Fruit fly (Drosophila melanogaster) whole organism, embryonic: Measurements from ENCODE around the gene bmm.

ENCODE experiments used
- Atf3 ChIP-seq: fragments of 200-800 bp; sonication (Bioruptor generic); optimal IDR thresholded peaks from 3 replicates; lab custom pipeline; 2016; ENCODE audit warnings: missing biosample characterization, missing genetic modification characterization
- B-H2 ChIP-seq: fragments of 200-800 bp; sonication (Bioruptor generic); optimal IDR thresholded peaks from 2 replicates; lab custom pipeline; 2018; ENCODE audit warnings: missing biosample characterization, mild to moderate bottlenecking, missing genetic modification characterization
- CG11085 ChIP-seq: fragments of 200-800 bp; sonication (Bioruptor generic); IDR thresholded peaks from 2 replicates; pipeline ENCODE4 v1.3.6; 2022; ENCODE audit warnings: missing biosample characterization, missing genetic modification characterization
- CG11723 ChIP-seq: fragments of 200-800 bp; sonication (Bioruptor generic); optimal IDR thresholded peaks from 2 replicates; lab custom pipeline; 2017; ENCODE audit warnings: missing biosample characterization, mild to moderate bottlenecking, missing genetic modification characterization
- CG12104 ChIP-seq: fragments of 200-800 bp; sonication (Bioruptor generic); optimal IDR thresholded peaks from 3 replicates; lab custom pipeline; 2016; ENCODE audit warnings: missing biosample characterization, missing genetic modification characterization
- CG15011 ChIP-seq: fragments of 200-800 bp; sonication (Bioruptor generic); optimal IDR thresholded peaks from 3 replicates; lab custom pipeline; 2018; ENCODE audit warnings: missing biosample characterization, mild to moderate bottlenecking, missing genetic modification characterization
- CG15073 ChIP-seq: fragments of 200-800 bp; sonication (Bioruptor generic); optimal IDR thresholded peaks from 2 replicates; lab custom pipeline; 2016; ENCODE audit warnings: missing biosample characterization, missing genetic modification characterization
- CG16815 ChIP-seq: fragments of 200-800 bp; sonication (Bioruptor generic); optimal IDR thresholded peaks from 3 replicates; lab custom pipeline; 2017; ENCODE audit warnings: missing biosample characterization, mild to moderate bottlenecking, missing genetic modification characterization
- CG1792 ChIP-seq: fragments of 200-800 bp; sonication (Bioruptor generic); optimal IDR thresholded peaks from 2 replicates; lab custom pipeline; 2016; ENCODE audit warnings: missing biosample characterization, missing genetic modification characterization
- CG31224 ChIP-seq: fragments of 200-800 bp; sonication (Bioruptor generic); IDR thresholded peaks from 2 replicates; pipeline ENCODE4 v1.3.6; 2022; ENCODE audit warnings: missing biosample characterization, missing genetic modification characterization
- CG31441 ChIP-seq: fragments of 200-800 bp; sonication (Bioruptor generic); IDR thresholded peaks from 2 replicates; pipeline ENCODE4 v1.3.6; 2022; ENCODE audit warnings: missing biosample characterization, missing genetic modification characterization
- CG32772 ChIP-seq: fragments of 200-800 bp; sonication (Bioruptor generic); IDR thresholded peaks from 2 replicates; pipeline ENCODE4 v1.3.6; 2022; ENCODE audit warnings: missing biosample characterization, missing genetic modification characterization
- CG3407 ChIP-seq: fragments of 200-800 bp; sonication (Bioruptor generic); optimal IDR thresholded peaks from 2 replicates; lab custom pipeline; 2018; ENCODE audit warnings: missing biosample characterization, mild to moderate bottlenecking, missing genetic modification characterization
- CG3838 ChIP-seq: fragments of 200-800 bp; sonication (Bioruptor generic); optimal IDR thresholded peaks from 3 replicates; lab custom pipeline; 2016; ENCODE audit warnings: missing biosample characterization, missing genetic modification characterization
- CG4707 ChIP-seq: fragments of 200-800 bp; sonication (Bioruptor generic); optimal IDR thresholded peaks from 2 replicates; lab custom pipeline; 2018; ENCODE audit warnings: missing biosample characterization, mild to moderate bottlenecking, missing genetic modification characterization, moderate library complexity
- CG5245 ChIP-seq: fragments of 200-800 bp; sonication (Bioruptor generic); optimal IDR thresholded peaks from 3 replicates; lab custom pipeline; 2016; ENCODE audit warnings: missing biosample characterization, missing genetic modification characterization
- CG6654 ChIP-seq: fragments of 200-800 bp; sonication (Bioruptor generic); optimal IDR thresholded peaks from 2 replicates; lab custom pipeline; 2017; ENCODE audit warnings: missing biosample characterization, mild to moderate bottlenecking, missing genetic modification characterization
- CG6689 ChIP-seq: fragments of 200-800 bp; sonication (Bioruptor generic); IDR thresholded peaks from 2 replicates; pipeline ENCODE4 v1.3.6; 2022; ENCODE audit warnings: missing biosample characterization, missing genetic modification characterization
- CG6854 ChIP-seq: fragments of 200-800 bp; sonication (Bioruptor generic); optimal IDR thresholded peaks from 3 replicates; lab custom pipeline; 2017; ENCODE audit warnings: missing biosample characterization, mild to moderate bottlenecking, missing genetic modification characterization
- CG8944 ChIP-seq: fragments of 200-800 bp; sonication (Bioruptor generic); optimal IDR thresholded peaks from 3 replicates; lab custom pipeline; 2016; ENCODE audit warnings: missing biosample characterization, missing genetic modification characterization
- CG9437 ChIP-seq: fragments of 200-800 bp; sonication (Bioruptor generic); optimal IDR thresholded peaks from 2 replicates; lab custom pipeline; 2018; ENCODE audit warnings: missing biosample characterization, mild to moderate bottlenecking, missing genetic modification characterization
- Dfd ChIP-seq, 2 experiments: fragments of >200 bp; optimal IDR thresholded peaks; 2 replicates each; lab custom pipeline; 2017; ENCODE audit warnings: missing biosample characterization in 2 of 2, missing genetic modification characterization in 2 of 2
- Doc2 ChIP-seq: fragments of 200-800 bp; sonication (Bioruptor generic); IDR thresholded peaks from 2 replicates; pipeline ENCODE4 v1.3.6; 2022; ENCODE audit warnings: missing biosample characterization, missing genetic modification characterization
- Doc3 ChIP-seq: fragments of 200-800 bp; sonication (Bioruptor generic); IDR thresholded peaks from 3 replicates; pipeline ENCODE4 v1.3.6; 2022; ENCODE audit warnings: missing biosample characterization, missing genetic modification characterization; ENCODE audit not compliant: partially characterized antibody
- Ets65A ChIP-seq: fragments of 200-800 bp; sonication (Bioruptor generic); peaks from one replicate; lab custom pipeline; 2016; ENCODE audit warnings: missing biosample characterization, missing genetic modification characterization
- Fer3 ChIP-seq: fragments of 200-800 bp; sonication (Bioruptor generic); optimal IDR thresholded peaks from 2 replicates; lab custom pipeline; 2018; ENCODE audit warnings: missing biosample characterization, mild to moderate bottlenecking, missing genetic modification characterization, moderate library complexity
- HLH4C ChIP-seq: fragments of 200-800 bp; sonication (Bioruptor generic); IDR thresholded peaks from 3 replicates; pipeline ENCODE4 v1.3.6; 2022; ENCODE audit warnings: missing biosample characterization, missing genetic modification characterization; ENCODE audit not compliant: partially characterized antibody
- Nf-YB ChIP-seq: fragments of 200-800 bp; sonication (Bioruptor generic); optimal IDR thresholded peaks from 3 replicates; lab custom pipeline; 2019; ENCODE audit warnings: missing biosample characterization, mild to moderate bottlenecking, missing genetic modification characterization, moderate library complexity
- Rx ChIP-seq: fragments of 200-800 bp; sonication (Bioruptor generic); IDR thresholded peaks from 2 replicates; pipeline ENCODE4 v1.3.6; 2022; ENCODE audit warnings: missing biosample characterization, missing genetic modification characterization
- Taf1 ChIP-seq: fragments of 200-800 bp; sonication (Bioruptor generic); IDR thresholded peaks from 2 replicates; pipeline ENCODE4 v1.3.6; 2022; ENCODE audit warnings: missing biosample characterization, missing genetic modification characterization
- aop ChIP-seq: fragments of 200-800 bp; sonication (Bioruptor generic); IDR thresholded peaks from 2 replicates; pipeline ENCODE4 v1.3.6; 2022; ENCODE audit warnings: missing biosample characterization, missing genetic modification characterization
- az2 ChIP-seq: fragments of 200-800 bp; sonication (Bioruptor generic); optimal IDR thresholded peaks from 3 replicates; lab custom pipeline; 2016; ENCODE audit warnings: missing biosample characterization, missing genetic modification characterization
- dan ChIP-seq: fragments of 200-800 bp; sonication (Bioruptor generic); IDR thresholded peaks from 2 replicates; pipeline ENCODE4 v1.3.6; 2022; ENCODE audit warnings: missing biosample characterization, missing genetic modification characterization
- dimm ChIP-seq: fragments of 200-800 bp; sonication (Bioruptor generic); IDR thresholded peaks from 2 replicates; pipeline ENCODE4 v1.3.6; 2022; ENCODE audit warnings: missing biosample characterization, missing genetic modification characterization
- fd3F ChIP-seq: fragments of 200-800 bp; sonication (Bioruptor generic); optimal IDR thresholded peaks from 2 replicates; lab custom pipeline; 2018; ENCODE audit warnings: missing biosample characterization, mild to moderate bottlenecking, missing genetic modification characterization, moderate library complexity
- h ChIP-seq: fragments of >200 bp; optimal IDR thresholded peaks from 2 replicates; lab custom pipeline; 2017
- ind ChIP-seq: fragments of 200-800 bp; sonication (Bioruptor generic); optimal IDR thresholded peaks from 3 replicates; lab custom pipeline; 2016; ENCODE audit warnings: missing biosample characterization, missing genetic modification characterization
- jing ChIP-seq: fragments of 200-800 bp; sonication (Bioruptor generic); optimal IDR thresholded peaks from 2 replicates; lab custom pipeline; 2018; ENCODE audit warnings: missing biosample characterization, mild to moderate bottlenecking, missing genetic modification characterization
- maf-S ChIP-seq: fragments of 200-800 bp; sonication (Bioruptor generic); optimal IDR thresholded peaks from 2 replicates; lab custom pipeline; 2016; ENCODE audit warnings: missing biosample characterization, missing genetic modification characterization
- otp ChIP-seq: fragments of 200-800 bp; sonication (Bioruptor generic); IDR thresholded peaks from 3 replicates; pipeline ENCODE4, ENCODE4 v1.3.6; 2022; ENCODE audit warnings: missing biosample characterization, missing genetic modification characterization
- pfk ChIP-seq: fragments of 200-800 bp; sonication (Bioruptor generic); optimal IDR thresholded peaks from 2 replicates; lab custom pipeline; 2018; ENCODE audit warnings: missing biosample characterization, mild to moderate bottlenecking, missing genetic modification characterization, moderate library complexity
- pros ChIP-seq: fragments of 200-800 bp; sonication (Bioruptor generic); optimal IDR thresholded peaks from 3 replicates; lab custom pipeline; 2019; ENCODE audit warnings: missing biosample characterization, mild to moderate bottlenecking, missing genetic modification characterization, moderate library complexity
- row ChIP-seq: fragments of 200-800 bp; sonication (Bioruptor generic); IDR thresholded peaks from 3 replicates; pipeline ENCODE4 v1.3.6; 2022; ENCODE audit warnings: missing biosample characterization, missing genetic modification characterization
- scrt ChIP-seq: fragments of 200-800 bp; sonication (Bioruptor generic); optimal IDR thresholded peaks from 2 replicates; lab custom pipeline; 2018; ENCODE audit warnings: missing biosample characterization, mild to moderate bottlenecking, missing genetic modification characterization, moderate library complexity
- sens-2 ChIP-seq: fragments of 200-800 bp; sonication (Bioruptor generic); IDR thresholded peaks from 2 replicates; pipeline ENCODE4 v1.3.6; 2022; ENCODE audit warnings: missing biosample characterization, missing genetic modification characterization
- tap ChIP-seq: fragments of 200-800 bp; optimal IDR thresholded peaks from 3 replicates; lab custom pipeline; 2019; ENCODE audit warnings: missing biosample characterization, mild to moderate bottlenecking, missing genetic modification characterization, moderate library complexity
- tll ChIP-seq, 2 experiments: fragments of 200-800 bp in 1 of 2; fragments of >200 bp in 1 of 2; sonication (Bioruptor generic) in 1 of 2; optimal IDR thresholded peaks; 2 replicates each; lab custom pipeline; 2017 to 2019; ENCODE audit warnings: missing biosample characterization in 2 of 2, missing genetic modification characterization in 2 of 2, mild to moderate bottlenecking in 1 of 2, moderate library complexity in 1 of 2
- twi ChIP-seq: fragments of 200-800 bp; optimal IDR thresholded peaks from 2 replicates; lab custom pipeline; 2019; ENCODE audit warnings: missing biosample characterization, mild to moderate bottlenecking, missing genetic modification characterization, moderate library complexity
- wor ChIP-seq: fragments of 200-800 bp; sonication (Bioruptor generic); IDR thresholded peaks from 2 replicates; pipeline ENCODE4 v1.3.6; 2022; ENCODE audit warnings: missing biosample characterization, missing genetic modification characterization
- zen2 ChIP-seq: fragments of 200-800 bp; sonication (Bioruptor generic); IDR thresholded peaks from 3 replicates; pipeline ENCODE4 v1.3.6; 2022; ENCODE audit warnings: missing biosample characterization, missing genetic modification characterization; ENCODE audit not compliant: partially characterized antibody

bmm gene

DNA sequence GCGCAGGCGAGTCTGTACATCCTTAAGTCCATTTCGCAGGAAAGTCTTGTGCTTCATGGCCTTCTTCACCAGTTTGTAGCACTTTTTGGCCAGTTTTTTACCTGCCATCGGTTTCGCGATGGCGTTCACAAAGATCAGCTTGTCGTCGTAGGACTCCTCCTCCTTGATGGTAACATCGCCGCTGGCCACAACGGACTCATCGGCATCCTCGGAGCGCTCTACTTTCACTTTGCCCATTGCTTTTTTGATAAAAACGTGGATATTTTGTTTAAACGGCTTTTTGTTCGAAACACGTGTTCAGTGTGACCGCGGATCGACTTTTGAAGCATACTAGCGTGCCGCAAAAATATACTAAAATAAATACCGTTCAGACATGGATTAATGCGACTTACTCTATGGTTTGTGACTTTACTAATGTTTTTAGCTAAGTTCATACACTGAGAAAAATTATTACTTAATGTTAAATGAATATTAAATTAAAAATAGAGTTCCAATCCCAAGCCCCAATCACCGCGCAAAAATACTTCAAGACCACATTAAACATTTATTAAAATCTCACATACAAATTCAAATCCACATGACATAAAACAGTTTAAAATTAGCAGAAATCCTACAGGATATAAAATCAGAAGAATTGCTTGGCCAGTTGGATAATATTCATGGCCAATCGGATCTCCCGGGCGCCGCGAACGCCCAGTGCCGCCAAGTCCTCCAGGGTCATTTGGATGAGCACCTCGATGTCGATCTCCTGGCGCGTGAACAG is 15.8 kb upstream of the bmm start, which contains the start of gene NHP2 (continued):
- no peak; the same call in 1 of the 2 replicates for TF ChIP-seq dimm (GFP tag; lab: Robert Waterston, UW)
- peak; percentile 45; the same call in 1 of the 2 replicates for TF ChIP-seq Taf1 (GFP tag; lab: Robert Waterston, UW)
- peak; percentile 40 for TF ChIP-seq CG1792 (GFP tag; lab: Kevin White, UChicago)
- no peak for TF ChIP-seq CG15073
- TF ChIP-seq B-H2 (GFP tag; lab: Kevin White, UChicago): peak; percentile 48
- peak; percentile 41 for TF ChIP-seq CG16815 (GFP tag; lab: Kevin White, UChicago)
- no peak for TF ChIP-seq zen2
- TF ChIP-seq aop (GFP tag; lab: Robert Waterston, UW): no peak
- TF ChIP-seq CG6854 (GFP tag; lab: Kevin White, UChicago): peak; percentile 70
- TF ChIP-seq scrt: no peak
- TF ChIP-seq twi (tag; lab: Kevin White, UChicago): peak; percentile 68
- TF ChIP-seq CG11723 (GFP tag; lab: Kevin White, UChicago): no peak
- peak; percentile 82; the same call in 2 of the 3 replicates for TF ChIP-seq otp (GFP tag; lab: Robert Waterston, UW)
- peak; percentile 78 for TF ChIP-seq CG5245
- TF ChIP-seq az2 (GFP tag; lab: Kevin White, UChicago): peak; percentile 81
- peak; percentile 75; the same call in 1 of the 2 replicates for TF ChIP-seq sens-2 (GFP tag; lab: Robert Waterston, UW)
- TF ChIP-seq Atf3 (GFP tag; lab: Kevin White, UChicago): peak; percentile 47
- no peak for TF ChIP-seq CG8944
- TF ChIP-seq tll (GFP tag; optimal IDR thresholded peaks at IDR 0.05; lab: Kevin White, UChicago): no peak
- no peak for TF ChIP-seq pros (GFP tag; lab: Kevin White, UChicago)
- peak; percentile 85 for TF ChIP-seq Fer3 (tag; lab: Kevin White, UChicago)
- peak; percentile 92 for TF ChIP-seq Ets65A (GFP tag; lab: Kevin White, UChicago)
- TF ChIP-seq fd3F: peak; percentile 62
- peak; percentile 92 for TF ChIP-seq CG31441
- TF ChIP-seq Doc2 (GFP tag; lab: Robert Waterston, UW): no peak
- no peak for TF ChIP-seq tap (tag; lab: Kevin White, UChicago)
- TF ChIP-seq Rx (GFP tag; lab: Robert Waterston, UW): peak; percentile 81
- TF ChIP-seq Nf-YB (GFP tag; lab: Kevin White, UChicago): peak; percentile 65
- TF ChIP-seq jing (GFP tag; lab: Kevin White, UChicago): peak; percentile 62
- TF ChIP-seq CG6654: peak; percentile 51
- TF ChIP-seq Dfd (GFP tag; optimal IDR thresholded peaks at IDR 0.05; lab: Kevin White, UChicago): no peak
- no peak for TF ChIP-seq dan (GFP tag; lab: Robert Waterston, UW)
- TF ChIP-seq ind (GFP tag; lab: Kevin White, UChicago): peak; percentile 81
- TF ChIP-seq CG6689 (GFP tag; lab: Robert Waterston, UW): peak; percentile 77
- TF ChIP-seq HLH4C (GFP tag; lab: Robert Waterston, UW): no peak
- 0 out of 2 replicates have a peak, but pooled peaks have one; percentile 28 for TF ChIP-seq wor (GFP tag; lab: Robert Waterston, UW)
- peak; percentile 52 for TF ChIP-seq maf-S (GFP tag; lab: Kevin White, UChicago)
- no peak for TF ChIP-seq pfk (GFP tag; lab: Kevin White, UChicago)
- TF ChIP-seq CG32772 (GFP tag; lab: Robert Waterston, UW): peak; percentile 69
- peak; percentile 68; the same call in 1 of the 2 replicates for TF ChIP-seq CG11085 (GFP tag; lab: Robert Waterston, UW)
- peak; percentile 72 for TF ChIP-seq CG3407 (GFP tag; lab: Kevin White, UChicago)
- TF ChIP-seq h (lab: Kevin White, UChicago): no peak
- TF ChIP-seq CG12104: peak; percentile 78
- no peak for TF ChIP-seq CG15011 (GFP tag; lab: Kevin White, UChicago)
- TF ChIP-seq CG4707 (GFP tag; lab: Kevin White, UChicago): peak; percentile 79
- peak; percentile 64 for TF ChIP-seq CG3838 (GFP tag; lab: Kevin White, UChicago)
- no peak for TF ChIP-seq Doc3
- peak; percentile 78 for TF ChIP-seq row (GFP tag; lab: Robert Waterston, UW)
- TF ChIP-seq CG31224 (GFP tag; lab: Robert Waterston, UW): peak; percentile 81
- peak; percentile 74 for TF ChIP-seq CG9437 (GFP tag; lab: Kevin White, UChicago)
